Fruit fly (Drosophila melanogaster) whole organism, embryonic: ENCODE measurements around the gene Mip.

ENCODE experiments used
- Abd-B ChIP-seq: fragments of 200-800 bp; sonication (Bioruptor generic); optimal IDR thresholded peaks from 2 replicates; lab custom pipeline; 2018; ENCODE audit warnings: missing biosample characterization, mild to moderate bottlenecking, missing genetic modification characterization, moderate library complexity
- CG10274 ChIP-seq: fragments of 200-800 bp; sonication (Bioruptor generic); optimal IDR thresholded peaks from 3 replicates; lab custom pipeline; 2017; ENCODE audit warnings: missing biosample characterization, mild to moderate bottlenecking, missing genetic modification characterization
- CG10565 ChIP-seq: fragments of 200-800 bp; sonication (Bioruptor generic); optimal IDR thresholded peaks from 3 replicates; lab custom pipeline; 2016; ENCODE audit warnings: missing biosample characterization, mild to moderate bottlenecking, missing genetic modification characterization
- CG12155 ChIP-seq: fragments of 200-800 bp; sonication (Bioruptor generic); optimal IDR thresholded peaks from 3 replicates; lab custom pipeline; 2016; ENCODE audit warnings: missing biosample characterization, missing genetic modification characterization
- CG13894 ChIP-seq: fragments of 200-800 bp; sonication (Bioruptor generic); optimal IDR thresholded peaks from 3 replicates; lab custom pipeline; 2018; ENCODE audit warnings: missing biosample characterization, mild to moderate bottlenecking, missing genetic modification characterization, moderate library complexity
- CG16815 ChIP-seq: fragments of 200-800 bp; sonication (Bioruptor generic); optimal IDR thresholded peaks from 3 replicates; lab custom pipeline; 2017; ENCODE audit warnings: missing biosample characterization, mild to moderate bottlenecking, missing genetic modification characterization
- CG2116 ChIP-seq: fragments of 200-800 bp; sonication (Bioruptor generic); optimal IDR thresholded peaks from 3 replicates; lab custom pipeline; 2018; ENCODE audit warnings: missing biosample characterization, mild to moderate bottlenecking, missing genetic modification characterization
- CG31365 ChIP-seq: fragments of 200-800 bp; sonication (Bioruptor generic); optimal IDR thresholded peaks from 2 replicates; lab custom pipeline; 2018; ENCODE audit warnings: missing biosample characterization, mild to moderate bottlenecking, missing genetic modification characterization
- CG34224 ChIP-seq: fragments of 200-800 bp; sonication (Bioruptor generic); IDR thresholded peaks from 3 replicates; pipeline ENCODE4 v1.3.6; 2022; ENCODE audit warnings: missing biosample characterization, missing genetic modification characterization; ENCODE audit not compliant: partially characterized antibody
- CG4360 ChIP-seq: fragments of 200-800 bp; sonication (Bioruptor generic); IDR thresholded peaks from 2 replicates; pipeline ENCODE4 v1.3.6; 2022; ENCODE audit warnings: missing biosample characterization, missing genetic modification characterization
- CG4404 ChIP-seq: fragments of 200-800 bp; sonication (Bioruptor generic); IDR thresholded peaks from 2 replicates; pipeline ENCODE4 v1.3.6; 2022; ENCODE audit warnings: missing biosample characterization, missing genetic modification characterization
- CG5953 ChIP-seq: fragments of 200-800 bp; sonication (Bioruptor generic); IDR thresholded peaks from 2 replicates; pipeline ENCODE4 v1.3.6; 2022; ENCODE audit warnings: missing biosample characterization, missing genetic modification characterization
- CG6854 ChIP-seq: fragments of 200-800 bp; sonication (Bioruptor generic); optimal IDR thresholded peaks from 3 replicates; lab custom pipeline; 2017; ENCODE audit warnings: missing biosample characterization, mild to moderate bottlenecking, missing genetic modification characterization
- CG7987 ChIP-seq: fragments of 200-800 bp; sonication (Bioruptor generic); optimal IDR thresholded peaks from 2 replicates; lab custom pipeline; 2018; ENCODE audit warnings: missing biosample characterization, mild to moderate bottlenecking, missing genetic modification characterization, moderate library complexity
- CG9437 ChIP-seq: fragments of 200-800 bp; sonication (Bioruptor generic); optimal IDR thresholded peaks from 2 replicates; lab custom pipeline; 2018; ENCODE audit warnings: missing biosample characterization, mild to moderate bottlenecking, missing genetic modification characterization
- CHES-1-like ChIP-seq: fragments of 200-800 bp; sonication (Bioruptor generic); optimal IDR thresholded peaks from 2 replicates; lab custom pipeline; 2016; ENCODE audit warnings: missing biosample characterization, missing genetic modification characterization
- D19A ChIP-seq: fragments of 200-800 bp; optimal IDR thresholded peaks from 3 replicates; lab custom pipeline; 2019; ENCODE audit warnings: missing biosample characterization, mild to moderate bottlenecking, missing genetic modification characterization, moderate library complexity
- Fer1 ChIP-seq: fragments of 200-800 bp; sonication (Bioruptor generic); optimal IDR thresholded peaks from 2 replicates; lab custom pipeline; 2017; ENCODE audit warnings: missing biosample characterization, mild to moderate bottlenecking, missing genetic modification characterization
- HLH3B ChIP-seq: fragments of 200-800 bp; sonication (Bioruptor generic); IDR thresholded peaks from 2 replicates; pipeline ENCODE4 v1.3.6; 2022; ENCODE audit warnings: missing biosample characterization, missing genetic modification characterization
- HmgD ChIP-seq: fragments of 200-800 bp; sonication (Bioruptor generic); optimal IDR thresholded peaks from 3 replicates; lab custom pipeline; 2016; ENCODE audit warnings: missing biosample characterization, missing genetic modification characterization
- Hmr ChIP-seq: fragments of 200-800 bp; sonication (Bioruptor generic); optimal IDR thresholded peaks from 3 replicates; lab custom pipeline; 2017; ENCODE audit warnings: mild to moderate bottlenecking, missing biosample characterization, missing genetic modification reagents, missing genetic modification characterization
- Hr78 ChIP-seq, 2 experiments: fragments of 200-800 bp in 1 of 2; fragments of >200 bp in 1 of 2; sonication (Bioruptor generic) in 1 of 2; optimal IDR thresholded peaks; 2 replicates each; lab custom pipeline; 2017 to 2019; ENCODE audit warnings: missing biosample characterization in 2 of 2, missing genetic modification characterization in 2 of 2, mild to moderate bottlenecking in 1 of 2, moderate library complexity in 1 of 2
- Hsf ChIP-seq: fragments of 200-800 bp; sonication (Bioruptor generic); optimal IDR thresholded peaks from 3 replicates; lab custom pipeline; 2016; ENCODE audit warnings: missing biosample characterization, missing genetic modification characterization
- Lhr ChIP-seq: fragments of 200-800 bp; sonication (Bioruptor generic); optimal IDR thresholded peaks from 3 replicates; lab custom pipeline; 2017; ENCODE audit warnings: mild to moderate bottlenecking, missing biosample characterization, missing genetic modification reagents, missing genetic modification characterization
- Meics ChIP-seq: fragments of 200-800 bp; sonication (Bioruptor generic); optimal IDR thresholded peaks from 2 replicates; lab custom pipeline; 2017; ENCODE audit warnings: missing biosample characterization, mild to moderate bottlenecking, missing genetic modification characterization
- Myb ChIP-seq: fragments of 200-800 bp; sonication (Bioruptor generic); optimal IDR thresholded peaks from 2 replicates; lab custom pipeline; 2016; ENCODE audit warnings: missing biosample characterization, missing genetic modification characterization
- Rfx ChIP-seq: fragments of 200-800 bp; sonication (Bioruptor generic); IDR thresholded peaks from 2 replicates; pipeline ENCODE4 v1.3.6; 2022; ENCODE audit warnings: missing biosample characterization, missing genetic modification characterization
- Sry-δ ChIP-seq: fragments of 200-800 bp; sonication (Bioruptor generic); optimal IDR thresholded peaks from 2 replicates; lab custom pipeline; 2016; ENCODE audit warnings: missing biosample characterization, missing genetic modification characterization
- btn ChIP-seq: fragments of 200-800 bp; sonication (Bioruptor generic); optimal IDR thresholded peaks from 2 replicates; lab custom pipeline; 2016; ENCODE audit warnings: missing biosample characterization, missing genetic modification characterization
- cas ChIP-seq: fragments of 200-800 bp; sonication (Bioruptor generic); IDR thresholded peaks from 2 replicates; pipeline ENCODE4 v1.3.6; 2022; ENCODE audit warnings: missing biosample characterization, missing genetic modification characterization
- cato ChIP-seq: fragments of 200-800 bp; sonication (Bioruptor generic); optimal IDR thresholded peaks from 2 replicates; lab custom pipeline; 2016; ENCODE audit warnings: missing biosample characterization, missing genetic modification characterization, borderline replicate concordance
- dmrt99B ChIP-seq: fragments of 200-800 bp; sonication (Bioruptor generic); optimal IDR thresholded peaks from 2 replicates; lab custom pipeline; 2018; ENCODE audit warnings: missing biosample characterization, mild to moderate bottlenecking, missing genetic modification characterization, moderate library complexity
- dpn ChIP-seq, 2 experiments: fragments of 200-800 bp; sonication (Bioruptor generic); optimal IDR thresholded peaks; 3 replicates each; lab custom pipeline; 2016; ENCODE audit warnings: missing biosample characterization in 2 of 2, missing genetic modification characterization in 2 of 2
- emc ChIP-seq: fragments of 200-800 bp; sonication (Bioruptor generic); optimal IDR thresholded peaks from 2 replicates; lab custom pipeline; 2016; ENCODE audit warnings: missing biosample characterization, missing genetic modification characterization
- en ChIP-seq: fragments of 200-800 bp; sonication (Bioruptor generic); optimal IDR thresholded peaks from 2 replicates; lab custom pipeline; 2016; ENCODE audit warnings: missing biosample characterization, missing genetic modification characterization
- her ChIP-seq: fragments of 200-800 bp; sonication (Bioruptor generic); optimal IDR thresholded peaks from 2 replicates; lab custom pipeline; 2016; ENCODE audit warnings: missing biosample characterization, missing genetic modification characterization
- lilli ChIP-seq: fragments of 200-800 bp; sonication (Bioruptor generic); optimal IDR thresholded peaks from 3 replicates; lab custom pipeline; 2016; ENCODE audit warnings: missing biosample characterization, missing genetic modification characterization
- mirr ChIP-seq: fragments of 200-800 bp; sonication (Bioruptor generic); optimal IDR thresholded peaks from 3 replicates; lab custom pipeline; 2018; ENCODE audit warnings: missing biosample characterization, mild to moderate bottlenecking, missing genetic modification characterization
- nerfin-1 ChIP-seq: fragments of 200-800 bp; sonication (Bioruptor generic); optimal IDR thresholded peaks from 3 replicates; lab custom pipeline; 2019; ENCODE audit warnings: missing biosample characterization, mild to moderate bottlenecking, missing genetic modification characterization, moderate library complexity
- pho ChIP-seq: fragments of 200-800 bp; sonication (Bioruptor generic); optimal IDR thresholded peaks from 2 replicates; lab custom pipeline; 2016; ENCODE audit warnings: missing biosample characterization, missing genetic modification characterization
- phol ChIP-seq: fragments of 200-800 bp; sonication (Bioruptor generic); optimal IDR thresholded peaks from 3 replicates; lab custom pipeline; 2018; ENCODE audit warnings: missing biosample characterization, mild to moderate bottlenecking, missing genetic modification characterization, moderate library complexity
- pita ChIP-seq: fragments of 200-800 bp; sonication (Bioruptor generic); optimal IDR thresholded peaks from 2 replicates; lab custom pipeline; 2017; ENCODE audit warnings: missing biosample characterization, mild to moderate bottlenecking, missing genetic modification characterization
- sd ChIP-seq: fragments of 200-800 bp; sonication (Bioruptor generic); optimal IDR thresholded peaks from 3 replicates; lab custom pipeline; 2018; ENCODE audit warnings: missing biosample characterization, mild to moderate bottlenecking, missing genetic modification characterization, moderate library complexity
- sens ChIP-seq: fragments of 200-800 bp; sonication (Bioruptor generic); peaks from one replicate; lab custom pipeline; 2016; ENCODE audit warnings: missing biosample characterization, missing genetic modification characterization
- sima ChIP-seq: fragments of 200-800 bp; sonication (Bioruptor generic); optimal IDR thresholded peaks from 2 replicates; lab custom pipeline; 2016; ENCODE audit warnings: missing biosample characterization, missing genetic modification characterization
- slou ChIP-seq: fragments of 200-800 bp; sonication (Bioruptor generic); optimal IDR thresholded peaks from 3 replicates; lab custom pipeline; 2016; ENCODE audit warnings: missing biosample characterization, missing genetic modification characterization
- stwl ChIP-seq: fragments of 200-800 bp; sonication (Bioruptor generic); optimal IDR thresholded peaks from 3 replicates; lab custom pipeline; 2018; ENCODE audit warnings: missing biosample characterization, mild to moderate bottlenecking, missing genetic modification characterization, moderate library complexity
- tll ChIP-seq, 2 experiments: fragments of 200-800 bp in 1 of 2; fragments of >200 bp in 1 of 2; sonication (Bioruptor generic) in 1 of 2; optimal IDR thresholded peaks; 2 replicates each; lab custom pipeline; 2017 to 2019; ENCODE audit warnings: missing biosample characterization in 2 of 2, missing genetic modification characterization in 2 of 2, mild to moderate bottlenecking in 1 of 2, moderate library complexity in 1 of 2
- tup ChIP-seq: fragments of 200-800 bp; sonication (Bioruptor generic); optimal IDR thresholded peaks from 2 replicates; lab custom pipeline; 2016; ENCODE audit warnings: missing biosample characterization, mild to moderate bottlenecking, missing genetic modification characterization, moderate library complexity
- unc-4 ChIP-seq: fragments of 200-800 bp; sonication (Bioruptor generic); IDR thresholded peaks from 2 replicates; pipeline ENCODE4 v1.3.6; 2022; ENCODE audit warnings: missing biosample characterization, missing genetic modification characterization; ENCODE audit not compliant: partially characterized antibody
- vvl ChIP-seq: fragments of 200-800 bp; sonication (Bioruptor generic); IDR thresholded peaks from 2 replicates; pipeline ENCODE4 v1.3.6; 2022; ENCODE audit warnings: missing biosample characterization, missing genetic modification characterization

The Mip gene

dm6 chr3L:17352812-17353211, 3.3 kb upstream of the Mip start (continued):
- TF ChIP-seq CG2116 (GFP tag; lab: Kevin White, UChicago) (peak; percentile 49), Lhr (GFP tag; lab: Kevin White, UChicago) (peak; percentile 76), CG4360 (GFP tag; lab: Robert Waterston, UW) (0 out of 2 replicates have a peak, but pooled peaks have one; percentile 26), Hmr (GFP tag; lab: Kevin White, UChicago) (peak; percentile 33), dpn (GFP tag; optimal IDR thresholded peaks at IDR 0.05; lab: Kevin White, UChicago) (no peak), en (GFP tag; lab: Kevin White, UChicago) (no peak), slou (GFP tag; lab: Kevin White, UChicago) (no peak), CG9437 (GFP tag; lab: Kevin White, UChicago) (peak; percentile 59), D19A (tag; lab: Kevin White, UChicago) (peak; percentile 5), dmrt99B (tag; lab: Kevin White, UChicago) (no peak), HmgD (GFP tag; lab: Kevin White, UChicago) (peak; percentile 63), sima (GFP tag; lab: Kevin White, UChicago) (no peak), CG16815 (no peak), pho (GFP tag; lab: Kevin White, UChicago) (no peak), Myb (GFP tag; lab: Kevin White, UChicago) (peak; percentile 53), emc (GFP tag; lab: Kevin White, UChicago) (no peak), CG4404 (no peak), Hsf (peak; percentile 15), sens (GFP tag; lab: Kevin White, UChicago) (peak; percentile 35), Rfx (GFP tag; lab: Robert Waterston, UW) (peak; percentile 38), stwl (tag; lab: Kevin White, UChicago) (peak; percentile 95), btn (GFP tag; lab: Kevin White, UChicago) (no peak), Sry-δ (GFP tag; lab: Kevin White, UChicago) (peak; percentile 55), HLH3B (GFP tag; lab: Robert Waterston, UW) (no peak), Meics (no peak), tll (GFP tag; optimal IDR thresholded peaks at IDR 0.05; lab: Kevin White, UChicago) (no peak), unc-4 (GFP tag; lab: Robert Waterston, UW) (0 out of 2 replicates have a peak, but pooled peaks have one; percentile 37), her (GFP tag; lab: Kevin White, UChicago) (no peak), CG7987 (GFP tag; lab: Kevin White, UChicago) (peak; percentile 5), Abd-B (peak; percentile 57), mirr (no peak), cato (GFP tag; lab: Kevin White, UChicago) (no peak), CG13894 (tag; lab: Kevin White, UChicago) (no peak), nerfin-1 (tag; lab: Kevin White, UChicago) (no peak)

DNA sequence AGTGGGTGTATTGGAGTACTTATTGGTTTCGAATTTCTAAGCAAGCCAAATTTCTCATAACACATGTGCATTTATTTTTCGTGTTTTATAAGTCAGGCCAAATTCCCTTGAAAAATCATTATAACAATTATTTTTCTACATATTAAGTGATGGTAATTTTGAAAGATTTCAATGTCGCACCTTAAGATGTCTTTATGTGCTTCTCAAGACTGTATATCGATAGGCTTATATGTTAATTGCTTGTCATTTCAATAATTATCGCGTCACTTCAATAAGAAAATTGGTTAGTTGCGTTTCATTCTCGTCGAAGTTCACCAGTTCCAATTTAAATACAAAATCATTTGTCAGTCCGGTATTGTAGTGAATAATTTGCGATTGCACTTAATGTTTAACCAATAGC, 2.1 kb upstream of the Mip start, which contains the start of gene CG7692:
TSS of gene CG7692 (plus strand) at position 301 of the 400 bp plus-strand sequence.
- TF ChIP-seq Fer1 (GFP tag; lab: Kevin White, UChicago): no peak
- TF ChIP-seq CG34224 (GFP tag; lab: Robert Waterston, UW): no peak
- no peak for TF ChIP-seq CG6854
- no peak for TF ChIP-seq Hr78 (GFP tag; optimal IDR thresholded peaks at IDR 0.05; lab: Kevin White, UChicago)
- peak; percentile 16 for TF ChIP-seq Sry-δ (GFP tag; lab: Kevin White, UChicago)
- no peak for TF ChIP-seq CG12155
- no peak for TF ChIP-seq lilli (GFP tag; lab: Kevin White, UChicago)
- no peak for TF ChIP-seq tup (GFP tag; lab: Kevin White, UChicago)
- TF ChIP-seq CG5953 (GFP tag; lab: Robert Waterston, UW): no peak
- no peak for TF ChIP-seq CG10274 (GFP tag; lab: Kevin White, UChicago)
- no peak for TF ChIP-seq CG10565 (GFP tag; lab: Kevin White, UChicago)
- peak; percentile 33; the same call in 1 of the 2 replicates for TF ChIP-seq vvl (GFP tag; lab: Robert Waterston, UW)
- TF ChIP-seq stwl (tag; lab: Kevin White, UChicago): peak; percentile 23
- TF ChIP-seq sd (tag; lab: Kevin White, UChicago): no peak
- no peak for TF ChIP-seq phol (tag; lab: Kevin White, UChicago)
- TF ChIP-seq pita (GFP tag; lab: Kevin White, UChicago): no peak
- no peak for TF ChIP-seq CG31365 (tag; lab: Kevin White, UChicago)
- no peak for TF ChIP-seq cas (GFP tag; lab: Robert Waterston, UW)
- TF ChIP-seq CHES-1-like (GFP tag; lab: Kevin White, UChicago): no peak
